Worm (Caenorhabditis elegans) whole organism, L3 larva: Measurements from ENCODE around the gene zyg-9.

Source experiments
- R02D3.7 ChIP-seq: fragments of 150-350 bp; optimal IDR thresholded peaks from 2 replicates; lab custom pipeline; 2014; ENCODE audit warnings: missing biosample characterization, missing genetic modification characterization
- ZK546.5 ChIP-seq: sonication (generic microtip); optimal IDR thresholded peaks from 2 replicates; lab custom pipeline; 2017; ENCODE audit warnings: missing biosample characterization, missing genetic modification characterization
- aly-2 ChIP-seq: fragments of 150-350 bp; optimal IDR thresholded peaks from 2 replicates; lab custom pipeline; 2014; ENCODE audit warnings: missing biosample characterization, missing genetic modification characterization
- ceh-16 ChIP-seq: sonication (generic microtip); optimal IDR thresholded peaks from 2 replicates; lab custom pipeline; 2017; ENCODE audit warnings: missing biosample characterization, missing genetic modification characterization
- ceh-28 ChIP-seq: fragments of 150-350 bp; optimal IDR thresholded peaks from 2 replicates; lab custom pipeline; 2014; ENCODE audit warnings: missing biosample characterization, missing genetic modification reagents, missing genetic modification characterization
- ceh-82 ChIP-seq: fragments of 150-350 bp; optimal IDR thresholded peaks from 2 replicates; lab custom pipeline; 2014; ENCODE audit warnings: missing biosample characterization, missing genetic modification characterization
- ceh-9 ChIP-seq: sonication (generic microtip); optimal IDR thresholded peaks from 2 replicates; lab custom pipeline; 2018; ENCODE audit warnings: missing biosample characterization, missing genetic modification characterization
- daf-12 ChIP-seq: fragments of 150-350 bp; optimal IDR thresholded peaks from 2 replicates; lab custom pipeline; 2014; ENCODE audit warnings: missing biosample characterization, missing genetic modification reagents, missing genetic modification characterization
- egl-27 ChIP-seq: sonication (generic microtip); optimal IDR thresholded peaks from 4 replicates; lab custom pipeline; 2017; ENCODE audit warnings: missing biosample characterization, missing genetic modification reagents, missing genetic modification characterization
- egl-5 ChIP-seq: fragments of 150-350 bp; optimal IDR thresholded peaks from 2 replicates; lab custom pipeline; 2017; ENCODE audit warnings: missing biosample characterization, missing genetic modification reagents, missing genetic modification characterization, inconsistent platforms
- elt-1 ChIP-seq: fragments of 150-350 bp; optimal IDR thresholded peaks from 2 replicates; lab custom pipeline; 2014; ENCODE audit warnings: missing biosample characterization, missing genetic modification characterization
- elt-2 ChIP-seq: sonication (generic microtip); optimal IDR thresholded peaks from 2 replicates; lab custom pipeline; 2016; ENCODE audit warnings: missing genetic modification reagents, mild to moderate bottlenecking, missing genetic modification characterization, missing compliant biosample characterization
- elt-3 ChIP-seq, 3 experiments: fragments of 150-350 bp in 1 of 3; sonication (generic microtip) in 2 of 3; optimal IDR thresholded peaks; 2 replicates in 2 of 3; 4 replicates in 1 of 3; lab custom pipeline; 2014 to 2017; ENCODE audit warnings: missing biosample characterization in 3 of 3, missing genetic modification characterization in 3 of 3
- fkh-2 ChIP-seq: fragments of 150-350 bp; optimal IDR thresholded peaks from 2 replicates; lab custom pipeline; 2014; ENCODE audit warnings: missing biosample characterization, missing genetic modification reagents, missing genetic modification characterization
- fos-1 ChIP-seq: fragments of 150-350 bp; optimal IDR thresholded peaks from 2 replicates; lab custom pipeline; 2014; ENCODE audit warnings: missing biosample characterization, missing genetic modification characterization
- jun-1 ChIP-seq: fragments of 150-350 bp; optimal IDR thresholded peaks from 2 replicates; lab custom pipeline; 2014; ENCODE audit warnings: missing biosample characterization, missing genetic modification reagents, missing genetic modification characterization
- lin-15B ChIP-seq: fragments of 150-350 bp; optimal IDR thresholded peaks from 2 replicates; lab custom pipeline; 2014; ENCODE audit warnings: missing biosample characterization, missing genetic modification characterization
- lin-39 ChIP-seq: fragments of 150-350 bp; optimal IDR thresholded peaks from 2 replicates; lab custom pipeline; 2018; ENCODE audit warnings: missing biosample characterization, missing genetic modification reagents, missing genetic modification characterization
- lsy-12 ChIP-seq: sonication (generic microtip); optimal IDR thresholded peaks from 2 replicates; lab custom pipeline; 2016; ENCODE audit warnings: mild to moderate bottlenecking, missing genetic modification characterization, missing compliant biosample characterization
- mdl-1 ChIP-seq: fragments of 150-350 bp; optimal IDR thresholded peaks from 2 replicates; lab custom pipeline; 2014; ENCODE audit warnings: missing biosample characterization, missing genetic modification characterization
- mml-1 ChIP-seq: fragments of 150-350 bp; sonication (generic microtip); optimal IDR thresholded peaks from 3 replicates; lab custom pipeline; 2014; ENCODE audit warnings: missing biosample characterization, missing genetic modification characterization
- nfya-1 ChIP-seq: sonication (generic microtip); optimal IDR thresholded peaks from 2 replicates; lab custom pipeline; 2017; ENCODE audit warnings: missing genetic modification characterization, mild to moderate bottlenecking, missing compliant biosample characterization, antibody characterized with exemption, moderate library complexity; ENCODE audit not compliant: insufficient read depth
- nhr-23 ChIP-seq: fragments of 150-350 bp; optimal IDR thresholded peaks from 2 replicates; lab custom pipeline; 2014; ENCODE audit warnings: missing biosample characterization, missing genetic modification reagents, missing genetic modification characterization
- nhr-25 ChIP-seq: sonication (generic microtip); optimal IDR thresholded peaks from 2 replicates; lab custom pipeline; 2017; ENCODE audit warnings: missing biosample characterization, missing genetic modification characterization
- nhr-28 ChIP-seq: fragments of 150-350 bp; optimal IDR thresholded peaks from 2 replicates; lab custom pipeline; 2014; ENCODE audit warnings: missing biosample characterization, missing genetic modification characterization
- nhr-43 ChIP-seq: sonication (generic microtip); optimal IDR thresholded peaks from 2 replicates; lab custom pipeline; 2016; ENCODE audit warnings: mild to moderate bottlenecking, missing genetic modification characterization, missing compliant biosample characterization; ENCODE audit not compliant: poor library complexity, severe bottlenecking
- nhr-76 ChIP-seq: fragments of 150-350 bp; sonication (generic microtip); optimal IDR thresholded peaks from 5 replicates; lab custom pipeline; 2014; ENCODE audit warnings: missing biosample characterization, missing genetic modification characterization
- pha-4 ChIP-seq: fragments of 150-350 bp; optimal IDR thresholded peaks from 2 replicates; lab custom pipeline; 2014; ENCODE audit warnings: missing biosample characterization, missing genetic modification reagents, missing genetic modification characterization
- pqm-1 ChIP-seq: fragments of 150-350 bp; optimal IDR thresholded peaks from 2 replicates; lab custom pipeline; 2017; ENCODE audit warnings: missing biosample characterization, missing genetic modification characterization, inconsistent platforms
- sea-2 ChIP-seq: fragments of 150-350 bp; sonication (generic microtip); optimal IDR thresholded peaks from 4 replicates; lab custom pipeline; 2014; ENCODE audit warnings: missing biosample characterization, missing genetic modification reagents, missing genetic modification characterization
- skn-1 ChIP-seq: fragments of 150-350 bp; optimal IDR thresholded peaks from 2 replicates; lab custom pipeline; 2014; ENCODE audit warnings: missing biosample characterization, missing genetic modification characterization
- snpc-4 ChIP-seq: fragments of 150-350 bp; optimal IDR thresholded peaks from 2 replicates; lab custom pipeline; 2014; ENCODE audit warnings: missing biosample characterization, missing genetic modification characterization
- tbx-2 ChIP-seq: sonication (generic microtip); optimal IDR thresholded peaks from 2 replicates; lab custom pipeline; 2016; ENCODE audit warnings: mild to moderate bottlenecking, missing genetic modification characterization, missing compliant biosample characterization
- unc-39 ChIP-seq: sonication (generic microtip); optimal IDR thresholded peaks from 4 replicates; lab custom pipeline; 2017; ENCODE audit warnings: missing biosample characterization, missing genetic modification characterization
- unc-62 ChIP-seq: fragments of 150-350 bp; sonication (generic microtip); optimal IDR thresholded peaks from 4 replicates; lab custom pipeline; 2014; ENCODE audit warnings: missing biosample characterization, missing genetic modification reagents, missing genetic modification characterization
- ztf-11 ChIP-seq: fragments of 150-350 bp; optimal IDR thresholded peaks from 2 replicates; lab custom pipeline; 2014; ENCODE audit warnings: missing biosample characterization, missing genetic modification characterization
- ztf-4 ChIP-seq: fragments of 150-350 bp; optimal IDR thresholded peaks from 2 replicates; lab custom pipeline; 2014; ENCODE audit warnings: missing biosample characterization, missing genetic modification characterization

Gene zyg-9

DNA sequence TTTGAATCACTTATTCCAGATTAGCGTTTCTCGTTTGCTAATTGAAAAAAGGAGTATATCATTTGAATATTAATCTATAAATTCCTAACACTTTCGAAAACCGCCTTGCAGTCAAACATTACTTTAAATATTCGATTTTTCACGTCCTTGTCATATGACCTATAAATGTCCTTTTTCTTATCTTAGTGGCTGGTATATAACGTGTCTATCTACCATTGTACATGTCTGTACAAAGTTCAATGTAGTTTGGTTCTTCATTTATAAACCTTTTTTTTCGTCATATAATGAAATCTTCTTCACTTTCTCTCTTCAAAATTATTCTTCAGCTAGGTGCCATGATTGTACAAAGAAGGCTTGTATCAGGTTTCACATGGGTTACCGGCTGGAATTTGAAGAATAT is 28.0 kb downstream of the zyg-9 start, which contains the start of gene gbh-2:
TSS of gene gbh-2 (plus strand) at position 277 of the 400 bp plus-strand sequence.
- no peak for TF ChIP-seq nhr-28 (tag; lab: Kevin White, UChicago)
- TF ChIP-seq skn-1 (tag; lab: Kevin White, UChicago) = peak; percentile 67
- no peak for TF ChIP-seq ceh-9 (tag; lab: Kevin White, UChicago)
- peak; percentile 42 for TF ChIP-seq nhr-23 (tag; lab: Kevin White, UChicago)
- TF ChIP-seq snpc-4 = peak; percentile 9
- peak; percentile 93 for TF ChIP-seq elt-2 (tag; lab: Kevin White, UChicago)
- TF ChIP-seq ZK546.5 (tag; lab: Kevin White, UChicago) = no peak
- TF ChIP-seq ztf-4 (tag; lab: Kevin White, UChicago) = peak; percentile 48
- TF ChIP-seq fos-1 (tag; lab: Kevin White, UChicago) = no peak
- TF ChIP-seq ceh-82 (tag; lab: Kevin White, UChicago) = no peak
- TF ChIP-seq pha-4 (tag; lab: Kevin White, UChicago) = peak; percentile 11
- peak; percentile 63 for TF ChIP-seq nhr-25
- TF ChIP-seq ceh-28 (tag; lab: Kevin White, UChicago) = no peak
- TF ChIP-seq pqm-1 (tag; lab: Kevin White, UChicago) = peak; percentile 95
- peak; percentile 46 for TF ChIP-seq nhr-43 (tag; lab: Kevin White, UChicago)
- TF ChIP-seq R02D3.7 = no peak
- no peak for TF ChIP-seq ztf-11 (tag; lab: Kevin White, UChicago)
- peak; percentile 16 for TF ChIP-seq jun-1 (tag; lab: Kevin White, UChicago)
- no peak for TF ChIP-seq fkh-2 (tag; lab: Kevin White, UChicago)

DNA sequence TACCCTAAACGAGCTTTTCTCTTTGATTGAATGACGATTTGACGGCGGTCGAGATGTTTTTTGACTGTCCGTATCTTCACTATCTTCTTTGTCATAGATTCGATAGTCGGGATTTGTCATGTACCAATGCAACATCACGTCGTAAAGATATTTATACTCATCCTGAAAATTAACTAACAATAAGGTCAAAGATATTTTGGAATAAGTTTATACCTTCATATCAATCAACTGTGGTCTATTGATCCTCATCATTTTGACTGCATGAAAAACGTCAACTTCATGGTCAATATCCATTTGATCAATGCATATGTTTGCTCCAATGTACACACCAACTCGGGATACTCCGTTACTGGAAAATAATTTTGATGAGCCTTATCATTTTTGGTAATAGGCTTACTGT is 30.5 kb downstream of the zyg-9 start:
- TF ChIP-seq ztf-11 (tag; lab: Kevin White, UChicago) (no peak), sea-2 (GFP tag; lab: Kevin White, UChicago) (no peak), elt-3 (tag; optimal IDR thresholded peaks at IDR 0.05; lab: Kevin White, UChicago) (no peak), nfya-1 (tag; lab: Kevin White, UChicago) (no peak), ZK546.5 (tag; lab: Kevin White, UChicago) (no peak), tbx-2 (tag; lab: Kevin White, UChicago) (no peak), elt-2 (tag; lab: Kevin White, UChicago) (no peak), unc-39 (tag; lab: Kevin White, UChicago) (no peak), lsy-12 (no peak), ceh-16 (tag; lab: Kevin White, UChicago) (no peak), nhr-25 (no peak), aly-2 (tag; lab: Kevin White, UChicago) (no peak), unc-62 (GFP tag; lab: Kevin White, UChicago) (no peak)

DNA sequence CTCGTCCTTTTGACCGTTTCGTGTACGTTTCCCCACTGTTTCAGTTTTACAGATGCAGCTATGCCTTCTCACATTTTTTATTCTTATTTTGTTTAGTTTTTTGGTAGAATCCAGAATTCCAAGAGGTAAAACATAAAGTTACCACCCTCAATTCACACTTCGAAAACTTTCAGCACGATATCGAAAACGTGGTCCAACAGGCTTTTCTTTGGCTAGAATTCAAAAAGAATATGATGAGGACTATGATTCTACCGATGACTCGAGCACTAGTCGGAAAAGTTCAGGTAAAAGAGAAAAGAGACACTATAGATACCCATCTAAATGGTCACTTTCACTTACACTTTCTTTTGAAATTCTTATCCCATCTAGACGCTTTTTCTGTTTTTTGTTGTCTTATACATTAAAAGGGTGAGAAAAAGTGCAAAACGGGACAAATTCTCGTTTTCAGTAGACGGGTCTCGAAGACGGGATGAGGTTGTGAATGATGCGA is 36.7 kb downstream of the zyg-9 start, which contains the start of gene M05D6.9:
TSS of gene M05D6.9 (plus strand) at position 51 of the 490 bp plus-strand sequence.
- TF ChIP-seq ceh-9 (tag; lab: Kevin White, UChicago) = no peak
- peak; percentile 1 for TF ChIP-seq nhr-25
- TF ChIP-seq unc-39 (tag; lab: Kevin White, UChicago) = no peak
- peak; percentile 51 for TF ChIP-seq elt-1 (tag; lab: Kevin White, UChicago)

DNA sequence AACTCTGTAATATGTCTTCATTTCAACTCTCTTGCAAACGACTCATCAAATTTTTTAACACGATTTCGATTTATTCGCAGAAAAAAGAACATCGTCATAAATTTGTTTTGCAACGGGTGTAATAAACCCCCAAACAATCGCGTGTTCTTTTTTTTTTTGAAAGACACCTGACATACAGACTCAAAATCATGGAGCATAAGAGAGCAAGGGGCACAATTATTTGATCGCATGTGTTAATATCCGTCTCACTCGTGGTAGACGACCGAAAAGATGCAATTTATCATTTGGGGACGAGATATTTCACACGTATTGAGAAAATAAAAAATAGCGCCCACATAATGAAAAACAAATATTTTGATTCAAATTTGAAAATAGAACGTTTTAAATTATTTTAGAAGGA is 38.6 kb downstream of the zyg-9 start:
- TF ChIP-seq tbx-2 (tag; lab: Kevin White, UChicago) = no peak
- no peak for TF ChIP-seq fkh-2 (tag; lab: Kevin White, UChicago)
- TF ChIP-seq mml-1 (tag; lab: Kevin White, UChicago) = no peak
- no peak for TF ChIP-seq elt-3 (tag; optimal IDR thresholded peaks at IDR 0.05; lab: Kevin White, UChicago)
- no peak for TF ChIP-seq egl-27 (tag; lab: Kevin White, UChicago)
- TF ChIP-seq fos-1 (tag; lab: Kevin White, UChicago) = no peak
- TF ChIP-seq unc-39 (tag; lab: Kevin White, UChicago) = no peak
- no peak for TF ChIP-seq daf-12 (tag; lab: Kevin White, UChicago)
- peak; percentile 31 for TF ChIP-seq lin-39
- TF ChIP-seq mdl-1 (tag; lab: Kevin White, UChicago) = no peak
- TF ChIP-seq egl-5 (tag; lab: Kevin White, UChicago) = peak; percentile 13
- no peak for TF ChIP-seq sea-2 (GFP tag; lab: Kevin White, UChicago)
- no peak for TF ChIP-seq nhr-28 (tag; lab: Kevin White, UChicago)
- no peak for TF ChIP-seq nhr-76 (tag; lab: Kevin White, UChicago)
- no peak for TF ChIP-seq elt-1 (tag; lab: Kevin White, UChicago)
- no peak for TF ChIP-seq lin-15B (tag; lab: Kevin White, UChicago)
